Fruit fly (Drosophila melanogaster) whole organism, embryonic: ENCODE results near the gene htl.
A peak's percentile ranks its signal among the peaks of the same experiment; 100 is the strongest.

ENCODE experiments used
- Bgb ChIP-seq: fragments of 200-800 bp; sonication (Bioruptor generic); IDR thresholded peaks from 2 replicates; pipeline ENCODE4 v1.3.6; 2022; ENCODE audit warnings: missing biosample characterization, missing genetic modification characterization; ENCODE audit not compliant: partially characterized antibody
- CG1024 ChIP-seq: fragments of 200-800 bp; sonication (Bioruptor generic); IDR thresholded peaks from 2 replicates; pipeline ENCODE4 v1.3.6; 2022; ENCODE audit warnings: missing biosample characterization, missing genetic modification characterization
- CG10274 ChIP-seq: fragments of 200-800 bp; sonication (Bioruptor generic); optimal IDR thresholded peaks from 3 replicates; lab custom pipeline; 2017; ENCODE audit warnings: missing biosample characterization, mild to moderate bottlenecking, missing genetic modification characterization
- CG10959 ChIP-seq: fragments of 200-800 bp; sonication (Bioruptor generic); IDR thresholded peaks from 2 replicates; pipeline ENCODE4 v1.3.6; 2022; ENCODE audit warnings: missing biosample characterization, missing genetic modification characterization
- CG11695 ChIP-seq: fragments of 200-800 bp; sonication (Bioruptor generic); IDR thresholded peaks from 3 replicates; pipeline ENCODE4 v1.3.6; 2022; ENCODE audit warnings: missing biosample characterization, missing genetic modification characterization
- CG12219 ChIP-seq: fragments of 200-800 bp; sonication (Bioruptor generic); optimal IDR thresholded peaks from 3 replicates; lab custom pipeline; 2018; ENCODE audit warnings: missing biosample characterization, mild to moderate bottlenecking, missing genetic modification characterization
- CG12942 ChIP-seq: fragments of 200-800 bp; sonication (Bioruptor generic); optimal IDR thresholded peaks from 3 replicates; lab custom pipeline; 2016; ENCODE audit warnings: missing biosample characterization, missing genetic modification characterization
- CG14710 ChIP-seq: fragments of 200-800 bp; sonication (Bioruptor generic); optimal IDR thresholded peaks from 3 replicates; lab custom pipeline; 2019; ENCODE audit warnings: missing biosample characterization, mild to moderate bottlenecking, missing genetic modification characterization, moderate library complexity
- CG15073 ChIP-seq: fragments of 200-800 bp; sonication (Bioruptor generic); optimal IDR thresholded peaks from 2 replicates; lab custom pipeline; 2016; ENCODE audit warnings: missing biosample characterization, missing genetic modification characterization
- CG1529 ChIP-seq: fragments of 200-800 bp; sonication (Bioruptor generic); optimal IDR thresholded peaks from 3 replicates; lab custom pipeline; 2018; ENCODE audit warnings: missing biosample characterization, missing genetic modification characterization
- CG15479 ChIP-seq: fragments of 200-800 bp; sonication (Bioruptor generic); optimal IDR thresholded peaks from 3 replicates; lab custom pipeline; 2019; ENCODE audit warnings: missing biosample characterization, mild to moderate bottlenecking, missing genetic modification characterization, moderate library complexity
- CG17359 ChIP-seq: fragments of 200-800 bp; sonication (Bioruptor generic); optimal IDR thresholded peaks from 3 replicates; lab custom pipeline; 2018; ENCODE audit warnings: missing biosample characterization, mild to moderate bottlenecking, missing genetic modification characterization, moderate library complexity
- CG17361 ChIP-seq: fragments of 200-800 bp; sonication (Bioruptor generic); IDR thresholded peaks from 3 replicates; pipeline ENCODE4 v1.3.6; 2022; ENCODE audit warnings: missing biosample characterization, missing genetic modification characterization
- CG17568 ChIP-seq: fragments of 200-800 bp; sonication (Bioruptor generic); optimal IDR thresholded peaks from 2 replicates; lab custom pipeline; 2018; ENCODE audit warnings: missing biosample characterization, mild to moderate bottlenecking, missing genetic modification characterization, moderate library complexity
- CG2678 ChIP-seq: fragments of 200-800 bp; sonication (Bioruptor generic); optimal IDR thresholded peaks from 3 replicates; lab custom pipeline; 2019; ENCODE audit warnings: missing biosample characterization, mild to moderate bottlenecking, missing genetic modification characterization, moderate library complexity
- CG31224 ChIP-seq: fragments of 200-800 bp; sonication (Bioruptor generic); IDR thresholded peaks from 2 replicates; pipeline ENCODE4 v1.3.6; 2022; ENCODE audit warnings: missing biosample characterization, missing genetic modification characterization
- CG4328 ChIP-seq: fragments of 200-800 bp; sonication (Bioruptor generic); optimal IDR thresholded peaks from 3 replicates; lab custom pipeline; 2017; ENCODE audit warnings: missing biosample characterization, missing genetic modification reagents, missing genetic modification characterization
- CG4854 ChIP-seq: fragments of 200-800 bp; sonication (Bioruptor generic); optimal IDR thresholded peaks from 2 replicates; lab custom pipeline; 2016; ENCODE audit warnings: missing biosample characterization, missing genetic modification characterization, inconsistent platforms
- CG6765 ChIP-seq: fragments of 200-800 bp; sonication (Bioruptor generic); optimal IDR thresholded peaks from 3 replicates; lab custom pipeline; 2017; ENCODE audit warnings: missing biosample characterization, mild to moderate bottlenecking, missing genetic modification characterization
- CG7372 ChIP-seq: fragments of 200-800 bp; sonication (Bioruptor generic); IDR thresholded peaks from 2 replicates; pipeline ENCODE4 v1.3.6; 2022; ENCODE audit warnings: missing biosample characterization, missing genetic modification characterization
- CG7556 ChIP-seq: fragments of 200-800 bp; sonication (Bioruptor generic); optimal IDR thresholded peaks from 2 replicates; lab custom pipeline; 2017; ENCODE audit warnings: missing biosample characterization, mild to moderate bottlenecking, missing genetic modification characterization
- CG8388 ChIP-seq: fragments of 200-800 bp; sonication (Bioruptor generic); optimal IDR thresholded peaks from 2 replicates; lab custom pipeline; 2019; ENCODE audit warnings: missing biosample characterization, mild to moderate bottlenecking, missing genetic modification characterization, moderate library complexity
- CG9727 ChIP-seq: fragments of 200-800 bp; sonication (Bioruptor generic); optimal IDR thresholded peaks from 3 replicates; lab custom pipeline; 2017; ENCODE audit warnings: missing biosample characterization, mild to moderate bottlenecking, missing genetic modification characterization
- D19B ChIP-seq: fragments of 200-800 bp; sonication (Bioruptor generic); optimal IDR thresholded peaks from 2 replicates; lab custom pipeline; 2017; ENCODE audit warnings: missing biosample characterization, mild to moderate bottlenecking, missing genetic modification characterization
- Dll ChIP-seq: fragments of 200-800 bp; sonication (Bioruptor generic); IDR thresholded peaks from 4 replicates; pipeline ENCODE4 v1.3.6; 2022; ENCODE audit warnings: missing biosample characterization, missing genetic modification characterization; ENCODE audit not compliant: partially characterized antibody
- Gug ChIP-seq: fragments of 200-800 bp; sonication (Bioruptor generic); IDR thresholded peaks from 4 replicates; pipeline ENCODE4 v1.3.6; 2022; ENCODE audit warnings: missing biosample characterization, missing genetic modification characterization
- HLH3B ChIP-seq: fragments of 200-800 bp; sonication (Bioruptor generic); IDR thresholded peaks from 2 replicates; pipeline ENCODE4 v1.3.6; 2022; ENCODE audit warnings: missing biosample characterization, missing genetic modification characterization
- Hmr ChIP-seq: fragments of 200-800 bp; sonication (Bioruptor generic); optimal IDR thresholded peaks from 3 replicates; lab custom pipeline; 2017; ENCODE audit warnings: mild to moderate bottlenecking, missing biosample characterization, missing genetic modification reagents, missing genetic modification characterization
- Mad ChIP-seq: fragments of 200-800 bp; sonication (Bioruptor generic); optimal IDR thresholded peaks from 2 replicates; lab custom pipeline; 2016; ENCODE audit warnings: missing biosample characterization, missing genetic modification characterization
- NC2β ChIP-seq: fragments of 200-800 bp; sonication (Bioruptor generic); optimal IDR thresholded peaks from 2 replicates; lab custom pipeline; 2016; ENCODE audit warnings: missing biosample characterization, missing genetic modification characterization
- Xbp1 ChIP-seq: fragments of 200-800 bp; sonication (Bioruptor generic); optimal IDR thresholded peaks from 3 replicates; lab custom pipeline; 2016; ENCODE audit warnings: missing biosample characterization, mild to moderate bottlenecking, missing genetic modification characterization
- Xrp1 ChIP-seq: fragments of 200-800 bp; sonication (Bioruptor generic); IDR thresholded peaks from 2 replicates; pipeline ENCODE4 v1.3.6; 2022; ENCODE audit warnings: missing biosample characterization, missing genetic modification characterization
- ap ChIP-seq: fragments of 200-800 bp; sonication (Bioruptor generic); IDR thresholded peaks from 2 replicates; pipeline ENCODE4 v1.3.6; 2022; ENCODE audit warnings: missing biosample characterization, missing genetic modification characterization
- ara ChIP-seq: fragments of 200-800 bp; sonication (Bioruptor generic); IDR thresholded peaks from 2 replicates; pipeline ENCODE4 v1.3.6; 2022; ENCODE audit warnings: missing biosample characterization, missing genetic modification characterization
- dmrt99B ChIP-seq: fragments of 200-800 bp; sonication (Bioruptor generic); optimal IDR thresholded peaks from 2 replicates; lab custom pipeline; 2018; ENCODE audit warnings: missing biosample characterization, mild to moderate bottlenecking, missing genetic modification characterization, moderate library complexity
- gem ChIP-seq: fragments of 200-800 bp; sonication (Bioruptor generic); optimal IDR thresholded peaks from 2 replicates; lab custom pipeline; 2019; ENCODE audit warnings: missing biosample characterization, mild to moderate bottlenecking, missing genetic modification characterization, moderate library complexity
- grau ChIP-seq: fragments of 200-800 bp; optimal IDR thresholded peaks from 3 replicates; lab custom pipeline; 2019; ENCODE audit warnings: missing biosample characterization, mild to moderate bottlenecking, missing genetic modification characterization, moderate library complexity
- gsb-n ChIP-seq: fragments of 200-800 bp; sonication (Bioruptor generic); optimal IDR thresholded peaks from 3 replicates; lab custom pipeline; 2018; ENCODE audit warnings: missing biosample characterization, mild to moderate bottlenecking, missing genetic modification characterization
- hb ChIP-seq: fragments of 200-800 bp; sonication (Bioruptor generic); IDR thresholded peaks from 3 replicates; pipeline ENCODE4 v1.3.6; 2022; ENCODE audit warnings: missing biosample characterization, missing genetic modification characterization; ENCODE audit not compliant: partially characterized antibody
- hkb ChIP-seq, 2 experiments: fragments of 200-800 bp in 1 of 2; fragments of >200 bp in 1 of 2; sonication (Bioruptor generic) in 1 of 2; IDR thresholded peaks in 1 of 2; optimal IDR thresholded peaks in 1 of 2; 2 replicates each; pipeline versions ENCODE4 v1.3.6 to Lab custom; 2017 to 2022; ENCODE audit warnings: missing biosample characterization in 1 of 2, missing genetic modification characterization in 1 of 2
- insv ChIP-seq, 2 experiments: fragments of 200-800 bp; sonication (Bioruptor generic); optimal IDR thresholded peaks; 3 replicates each; lab custom pipeline; 2016 to 2018; ENCODE audit warnings: missing biosample characterization in 2 of 2, missing genetic modification characterization in 2 of 2
- ken ChIP-seq: fragments of 200-800 bp; sonication (Bioruptor generic); IDR thresholded peaks from 3 replicates; pipeline ENCODE4 v1.3.6; 2022; ENCODE audit warnings: missing biosample characterization, missing genetic modification characterization
- lilli ChIP-seq: fragments of 200-800 bp; sonication (Bioruptor generic); optimal IDR thresholded peaks from 3 replicates; lab custom pipeline; 2016; ENCODE audit warnings: missing biosample characterization, missing genetic modification characterization
- pan ChIP-seq, 4 experiments: fragments of >200 bp in 3 of 4; fragments of 200-800 bp in 1 of 4; sonication (Bioruptor generic) in 1 of 4; optimal IDR thresholded peaks in 3 of 4; IDR thresholded peaks in 1 of 4; 2 replicates each; pipeline versions ENCODE4 v1.3.6 to Lab custom; 2017 to 2022; ENCODE audit warnings: missing biosample characterization in 2 of 4, missing genetic modification characterization in 2 of 4, mixed read lengths in 1 of 4
- row ChIP-seq: fragments of 200-800 bp; sonication (Bioruptor generic); IDR thresholded peaks from 3 replicates; pipeline ENCODE4 v1.3.6; 2022; ENCODE audit warnings: missing biosample characterization, missing genetic modification characterization
- sens ChIP-seq: fragments of 200-800 bp; sonication (Bioruptor generic); peaks from one replicate; lab custom pipeline; 2016; ENCODE audit warnings: missing biosample characterization, missing genetic modification characterization
- slou ChIP-seq: fragments of 200-800 bp; sonication (Bioruptor generic); optimal IDR thresholded peaks from 3 replicates; lab custom pipeline; 2016; ENCODE audit warnings: missing biosample characterization, missing genetic modification characterization
- tap ChIP-seq: fragments of 200-800 bp; optimal IDR thresholded peaks from 3 replicates; lab custom pipeline; 2019; ENCODE audit warnings: missing biosample characterization, mild to moderate bottlenecking, missing genetic modification characterization, moderate library complexity

Gene htl

dm6 chr3R:18049272-18050015 is 3.3 kb downstream of the htl start (continued):
- TF ChIP-seq CG2678 (tag; lab: Kevin White, UChicago) (peak; percentile 84), hkb (optimal IDR thresholded peaks at IDR 0.05; lab: Kevin White, UChicago) (no peak), hkb (GFP tag; IDR thresholded peaks at IDR 0.05; lab: Robert Waterston, UW) (peak; percentile 56), ara (peak; percentile 12; the same call in 1 of the 2 replicates), CG31224 (GFP tag; lab: Robert Waterston, UW) (no peak; the same call in 1 of the 2 replicates), grau (tag; lab: Kevin White, UChicago) (peak; percentile 84), CG11695 (peak; percentile 37; the same call in 1 of the 3 replicates), CG14710 (tag; lab: Kevin White, UChicago) (peak; percentile 65), CG7556 (GFP tag; lab: Kevin White, UChicago) (peak; percentile 84), CG17568 (peak; percentile 20), tap (tag; lab: Kevin White, UChicago) (peak; percentile 56), CG9727 (GFP tag; lab: Kevin White, UChicago) (peak; percentile 83), CG4328 (GFP tag; lab: Kevin White, UChicago) (peak; percentile 41), CG6765 (GFP tag; lab: Kevin White, UChicago) (peak; percentile 2), hb (GFP tag; lab: Robert Waterston, UW) (no peak), CG15073 (GFP tag; lab: Kevin White, UChicago) (peak; percentile 9), pan (optimal IDR thresholded peaks at IDR 0.05; lab: Kevin White, UChicago) (peak in 1 of 2 experiments; percentile 58), pan (GFP tag; optimal IDR thresholded peaks at IDR 0.05 in 1 of 2, IDR thresholded peaks at IDR 0.05 in 1 of 2) (peak; percentile 23 to 32), HLH3B (GFP tag; lab: Robert Waterston, UW) (no peak), Gug (GFP tag; lab: Robert Waterston, UW) (peak; percentile 6; the same call in 1 of the 4 replicates), CG10959 (GFP tag; lab: Robert Waterston, UW) (peak; percentile 47; the same call in 1 of the 2 replicates), NC2β (GFP tag; lab: Kevin White, UChicago) (peak; percentile 2), CG4854 (GFP tag; lab: Kevin White, UChicago) (peak; percentile 35), dmrt99B (tag; lab: Kevin White, UChicago) (peak; percentile 82), CG15479 (no peak), CG17361 (GFP tag; lab: Robert Waterston, UW) (peak; percentile 93), Hmr (GFP tag; lab: Kevin White, UChicago) (peak; percentile 55), row (peak; percentile 72), lilli (peak; percentile 58), Dll (GFP tag; lab: Robert Waterston, UW) (no peak), CG10274 (peak; percentile 27), CG17359 (tag; lab: Kevin White, UChicago) (peak; percentile 78), Mad (GFP tag; lab: Kevin White, UChicago) (peak; percentile 10), Bgb (GFP tag; lab: Robert Waterston, UW) (no peak), CG12942 (GFP tag; lab: Kevin White, UChicago) (peak; percentile 51), CG1529 (GFP tag; lab: Kevin White, UChicago) (peak; percentile 67), ap (GFP tag; lab: Robert Waterston, UW) (peak; percentile 41; the same call in 1 of the 2 replicates), sens (GFP tag; lab: Kevin White, UChicago) (peak; percentile 96), gsb-n (tag; lab: Kevin White, UChicago) (peak; percentile 56), gem (tag; lab: Kevin White, UChicago) (peak; percentile 90), Xbp1 (peak; percentile 77), insv (GFP tag; optimal IDR thresholded peaks at IDR 0.05; lab: Kevin White, UChicago) (no peak), CG1024 (GFP tag; lab: Robert Waterston, UW) (no peak), D19B (peak; percentile 86), Xrp1 (peak; percentile 53; the same call in 1 of the 2 replicates), CG8388 (peak; percentile 70), ken (GFP tag; lab: Robert Waterston, UW) (no peak), CG12219 (peak; percentile 29), CG7372 (GFP tag; lab: Robert Waterston, UW) (peak; percentile 34; the same call in 1 of the 2 replicates), slou (GFP tag; lab: Kevin White, UChicago) (no peak)
